Fruit fly (Drosophila melanogaster) whole organism, embryonic: ENCODE data around the gene Cpr67Fb.

Experiments
- Adf1 ChIP-seq: fragments of 200-800 bp; sonication (Bioruptor generic); IDR thresholded peaks from 2 replicates; pipeline ENCODE4 v1.3.6; 2022; ENCODE audit warnings: missing biosample characterization, missing genetic modification characterization
- C15 ChIP-seq: fragments of 200-800 bp; sonication (Bioruptor generic); IDR thresholded peaks from 3 replicates; pipeline ENCODE4 v1.3.6; 2022; ENCODE audit warnings: missing biosample characterization, missing genetic modification characterization
- CG10209 ChIP-seq: fragments of 200-800 bp; sonication (Bioruptor generic); optimal IDR thresholded peaks from 3 replicates; lab custom pipeline; 2017; ENCODE audit warnings: missing biosample characterization, mild to moderate bottlenecking, missing genetic modification characterization, missing genetic modification reagents
- CG10366 ChIP-seq: fragments of 200-800 bp; sonication (Bioruptor generic); IDR thresholded peaks from 2 replicates; pipeline ENCODE4 v1.3.6; 2022; ENCODE audit warnings: missing biosample characterization, missing genetic modification characterization
- CG10462 ChIP-seq: fragments of 200-800 bp; sonication (Bioruptor generic); optimal IDR thresholded peaks from 2 replicates; lab custom pipeline; 2016; ENCODE audit warnings: missing biosample characterization, missing genetic modification characterization
- CG11504 ChIP-seq: fragments of 200-800 bp; sonication (Bioruptor generic); optimal IDR thresholded peaks from 3 replicates; lab custom pipeline; 2019; ENCODE audit warnings: missing biosample characterization, mild to moderate bottlenecking, missing genetic modification characterization, moderate library complexity
- CG12104 ChIP-seq: fragments of 200-800 bp; sonication (Bioruptor generic); optimal IDR thresholded peaks from 3 replicates; lab custom pipeline; 2016; ENCODE audit warnings: missing biosample characterization, missing genetic modification characterization
- CG12391 ChIP-seq: fragments of 200-800 bp; sonication (Bioruptor generic); optimal IDR thresholded peaks from 3 replicates; lab custom pipeline; 2018; ENCODE audit warnings: missing biosample characterization, mild to moderate bottlenecking, missing genetic modification characterization, moderate library complexity
- CG14710 ChIP-seq: fragments of 200-800 bp; sonication (Bioruptor generic); optimal IDR thresholded peaks from 3 replicates; lab custom pipeline; 2019; ENCODE audit warnings: missing biosample characterization, mild to moderate bottlenecking, missing genetic modification characterization, moderate library complexity
- CG14860 ChIP-seq: fragments of 200-800 bp; sonication (Bioruptor generic); IDR thresholded peaks from 3 replicates; pipeline ENCODE4 v1.3.6; 2022; ENCODE audit warnings: missing biosample characterization, missing genetic modification characterization; ENCODE audit not compliant: partially characterized antibody
- CG15073 ChIP-seq: fragments of 200-800 bp; sonication (Bioruptor generic); optimal IDR thresholded peaks from 2 replicates; lab custom pipeline; 2016; ENCODE audit warnings: missing biosample characterization, missing genetic modification characterization
- CG16863 ChIP-seq: fragments of 200-800 bp; sonication (Bioruptor generic); optimal IDR thresholded peaks from 3 replicates; lab custom pipeline; 2016; ENCODE audit warnings: missing biosample characterization, missing genetic modification characterization
- CG17361 ChIP-seq: fragments of 200-800 bp; sonication (Bioruptor generic); IDR thresholded peaks from 3 replicates; pipeline ENCODE4 v1.3.6; 2022; ENCODE audit warnings: missing biosample characterization, missing genetic modification characterization
- CG17829 ChIP-seq: fragments of 200-800 bp; optimal IDR thresholded peaks from 2 replicates; lab custom pipeline; 2019; ENCODE audit warnings: missing biosample characterization, mild to moderate bottlenecking, missing genetic modification characterization, moderate library complexity
- CG18599 ChIP-seq: fragments of 200-800 bp; sonication (Bioruptor generic); optimal IDR thresholded peaks from 3 replicates; lab custom pipeline; 2017; ENCODE audit warnings: missing biosample characterization, missing genetic modification characterization, mild to moderate bottlenecking, moderate library complexity, missing genetic modification reagents
- CG6175 ChIP-seq: fragments of 200-800 bp; sonication (Bioruptor generic); IDR thresholded peaks from 3 replicates; pipeline ENCODE4 v1.3.6; 2022; ENCODE audit warnings: missing biosample characterization, missing genetic modification characterization
- CG6683 ChIP-seq: fragments of 200-800 bp; sonication (Bioruptor generic); optimal IDR thresholded peaks from 2 replicates; lab custom pipeline; 2017; ENCODE audit warnings: missing biosample characterization, mild to moderate bottlenecking, missing genetic modification characterization, missing genetic modification reagents
- CG7839 ChIP-seq: fragments of 200-800 bp; sonication (Bioruptor generic); optimal IDR thresholded peaks from 3 replicates; lab custom pipeline; 2018; ENCODE audit warnings: missing biosample characterization, mild to moderate bottlenecking, missing genetic modification characterization, moderate library complexity
- CG7987 ChIP-seq: fragments of 200-800 bp; sonication (Bioruptor generic); optimal IDR thresholded peaks from 2 replicates; lab custom pipeline; 2018; ENCODE audit warnings: missing biosample characterization, mild to moderate bottlenecking, missing genetic modification characterization, moderate library complexity
- Dfd ChIP-seq, 2 experiments: fragments of >200 bp; optimal IDR thresholded peaks; 2 replicates each; lab custom pipeline; 2017; ENCODE audit warnings: missing biosample characterization in 2 of 2, missing genetic modification characterization in 2 of 2
- E2f2 ChIP-seq: fragments of 200-800 bp; sonication (Bioruptor generic); IDR thresholded peaks from 2 replicates; pipeline ENCODE4 v1.3.6; 2022; ENCODE audit warnings: missing biosample characterization, missing genetic modification characterization
- Ets97D ChIP-seq: fragments of 200-800 bp; sonication (Bioruptor generic); optimal IDR thresholded peaks from 3 replicates; lab custom pipeline; 2016; ENCODE audit warnings: missing biosample characterization, missing genetic modification characterization
- H2.0 ChIP-seq: fragments of 200-800 bp; sonication (Bioruptor generic); IDR thresholded peaks from 2 replicates; pipeline ENCODE4 v1.3.6; 2022; ENCODE audit warnings: missing biosample characterization, missing genetic modification characterization
- Nf-YB ChIP-seq: fragments of 200-800 bp; sonication (Bioruptor generic); optimal IDR thresholded peaks from 3 replicates; lab custom pipeline; 2019; ENCODE audit warnings: missing biosample characterization, mild to moderate bottlenecking, missing genetic modification characterization, moderate library complexity
- Pdp1 ChIP-seq, 2 experiments: fragments of 200-800 bp; sonication (Bioruptor generic); optimal IDR thresholded peaks; 3 replicates each; lab custom pipeline; 2016; ENCODE audit warnings: missing biosample characterization in 2 of 2, missing genetic modification characterization in 2 of 2, mild to moderate bottlenecking in 1 of 2, moderate library complexity in 1 of 2
- Ptx1 ChIP-seq: fragments of 200-800 bp; sonication (Bioruptor generic); IDR thresholded peaks from 2 replicates; pipeline ENCODE4 v1.3.6; 2022; ENCODE audit warnings: missing biosample characterization, missing genetic modification characterization
- Spps ChIP-seq: fragments of 200-800 bp; sonication (Bioruptor generic); optimal IDR thresholded peaks from 2 replicates; lab custom pipeline; 2018; ENCODE audit warnings: missing biosample characterization, mild to moderate bottlenecking, missing genetic modification characterization
- Ssrp ChIP-seq: fragments of 200-800 bp; sonication (Bioruptor generic); optimal IDR thresholded peaks from 2 replicates; lab custom pipeline; 2018; ENCODE audit warnings: missing biosample characterization, mild to moderate bottlenecking, missing genetic modification characterization, moderate library complexity
- bcd ChIP-seq: fragments of 200-800 bp; sonication (Bioruptor generic); optimal IDR thresholded peaks from 2 replicates; lab custom pipeline; 2017; ENCODE audit warnings: missing biosample characterization, mild to moderate bottlenecking, missing genetic modification characterization
- bsh ChIP-seq, 2 experiments: fragments of 200-800 bp; sonication (Bioruptor generic); optimal IDR thresholded peaks; 2 replicates each; lab custom pipeline; 2017 to 2018; ENCODE audit warnings: mild to moderate bottlenecking in 2 of 2, missing biosample characterization in 2 of 2, missing genetic modification characterization in 2 of 2, moderate library complexity in 1 of 2
- dmrt99B ChIP-seq: fragments of 200-800 bp; sonication (Bioruptor generic); optimal IDR thresholded peaks from 2 replicates; lab custom pipeline; 2018; ENCODE audit warnings: missing biosample characterization, mild to moderate bottlenecking, missing genetic modification characterization, moderate library complexity
- eve ChIP-seq, 2 experiments: fragments of >200 bp; optimal IDR thresholded peaks; 2 replicates each; lab custom pipeline; 2017; ENCODE audit warnings: missing biosample characterization in 2 of 2, missing genetic modification characterization in 2 of 2
- gce ChIP-seq: fragments of 200-800 bp; sonication (Bioruptor generic); IDR thresholded peaks from 3 replicates; pipeline ENCODE4 v1.3.6; 2022; ENCODE audit warnings: missing biosample characterization, missing genetic modification characterization
- grn ChIP-seq: fragments of 200-800 bp; sonication (Bioruptor generic); optimal IDR thresholded peaks from 3 replicates; lab custom pipeline; 2017; ENCODE audit warnings: missing biosample characterization, missing genetic modification characterization
- ind ChIP-seq: fragments of 200-800 bp; sonication (Bioruptor generic); optimal IDR thresholded peaks from 3 replicates; lab custom pipeline; 2016; ENCODE audit warnings: missing biosample characterization, missing genetic modification characterization
- kah ChIP-seq: fragments of 200-800 bp; sonication (Bioruptor generic); optimal IDR thresholded peaks from 2 replicates; lab custom pipeline; 2018; ENCODE audit warnings: missing biosample characterization, mild to moderate bottlenecking, missing genetic modification characterization
- lab ChIP-seq: fragments of 200-800 bp; sonication (Bioruptor generic); optimal IDR thresholded peaks from 3 replicates; lab custom pipeline; 2017; ENCODE audit warnings: missing biosample characterization, missing genetic modification characterization, mild to moderate bottlenecking, moderate library complexity, missing genetic modification reagents
- lov ChIP-seq, 2 experiments: fragments of 200-800 bp in 1 of 2; fragments of >200 bp in 1 of 2; sonication (Bioruptor generic) in 1 of 2; IDR thresholded peaks in 1 of 2; optimal IDR thresholded peaks in 1 of 2; 2 replicates in 1 of 2; 3 replicates in 1 of 2; pipeline versions ENCODE4 v1.3.6 to Lab custom; 2017 to 2022; ENCODE audit warnings: missing biosample characterization in 1 of 2, missing genetic modification characterization in 1 of 2
- luna ChIP-seq: fragments of 200-800 bp; sonication (Bioruptor generic); optimal IDR thresholded peaks from 2 replicates; lab custom pipeline; 2016; ENCODE audit warnings: missing biosample characterization, missing genetic modification characterization
- nom ChIP-seq: fragments of 200-800 bp; sonication (Bioruptor generic); optimal IDR thresholded peaks from 2 replicates; lab custom pipeline; 2017; ENCODE audit warnings: missing biosample characterization, missing genetic modification characterization, mild to moderate bottlenecking, moderate library complexity, missing genetic modification reagents
- org-1 ChIP-seq: fragments of 200-800 bp; sonication (Bioruptor generic); optimal IDR thresholded peaks from 2 replicates; lab custom pipeline; 2017; ENCODE audit warnings: missing biosample characterization, missing genetic modification characterization
- otp ChIP-seq: fragments of 200-800 bp; sonication (Bioruptor generic); IDR thresholded peaks from 3 replicates; pipeline ENCODE4, ENCODE4 v1.3.6; 2022; ENCODE audit warnings: missing biosample characterization, missing genetic modification characterization
- p53 ChIP-seq: fragments of 200-800 bp; sonication (Bioruptor generic); optimal IDR thresholded peaks from 2 replicates; lab custom pipeline; 2016; ENCODE audit warnings: missing biosample characterization, missing genetic modification characterization
- pan ChIP-seq, 4 experiments: fragments of >200 bp in 3 of 4; fragments of 200-800 bp in 1 of 4; sonication (Bioruptor generic) in 1 of 4; optimal IDR thresholded peaks in 3 of 4; IDR thresholded peaks in 1 of 4; 2 replicates each; pipeline versions ENCODE4 v1.3.6 to Lab custom; 2017 to 2022; ENCODE audit warnings: missing biosample characterization in 2 of 4, missing genetic modification characterization in 2 of 4, mixed read lengths in 1 of 4
- ranshi ChIP-seq: fragments of 200-800 bp; sonication (Bioruptor generic); IDR thresholded peaks from 2 replicates; pipeline ENCODE4 v1.3.6; 2022; ENCODE audit warnings: missing biosample characterization, missing genetic modification characterization
- row ChIP-seq: fragments of 200-800 bp; sonication (Bioruptor generic); IDR thresholded peaks from 3 replicates; pipeline ENCODE4 v1.3.6; 2022; ENCODE audit warnings: missing biosample characterization, missing genetic modification characterization
- tna ChIP-seq: fragments of 200-800 bp; sonication (Bioruptor generic); IDR thresholded peaks from 2 replicates; pipeline ENCODE4 v1.3.6; 2022; ENCODE audit warnings: missing biosample characterization, missing genetic modification characterization; ENCODE audit not compliant: partially characterized antibody

Gene Cpr67Fb

DNA sequence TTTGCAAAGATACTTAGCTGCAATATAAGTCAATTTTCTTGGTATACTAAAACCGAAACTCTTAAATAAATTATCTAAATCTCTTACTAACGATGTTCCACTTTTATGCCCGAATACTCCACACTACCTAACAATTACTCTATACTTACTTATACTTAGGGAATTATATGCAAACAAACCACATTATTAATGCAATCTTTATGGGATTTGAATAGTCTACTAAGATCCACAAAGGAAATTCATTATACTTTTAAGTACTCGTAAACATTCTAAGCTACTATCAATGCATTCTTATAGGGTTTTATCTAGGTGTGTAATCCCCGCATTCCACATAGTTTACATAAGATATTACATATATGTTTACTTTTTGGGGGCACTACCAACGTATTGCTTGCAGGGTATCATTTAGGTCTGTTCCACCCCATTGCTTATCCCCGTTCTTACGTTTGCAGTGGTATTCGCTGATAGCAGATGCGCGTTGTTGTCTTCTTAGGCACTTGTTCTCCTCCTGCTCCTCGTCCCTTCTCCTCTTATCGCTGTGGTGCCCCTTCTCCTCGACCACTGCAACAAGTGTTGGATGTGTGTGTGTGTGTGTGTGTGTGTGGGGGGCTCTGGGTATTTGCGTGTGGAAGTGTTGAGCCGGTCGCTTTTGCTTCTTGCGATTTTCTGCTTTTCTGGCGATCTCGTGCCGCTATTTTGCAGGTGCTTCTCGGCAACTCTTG is 3.7 kb downstream of the Cpr67Fb start (continued):
- TF ChIP-seq row (GFP tag; lab: Robert Waterston, UW): peak; percentile 32; the same call in 1 of the 3 replicates
- TF ChIP-seq dmrt99B (tag; lab: Kevin White, UChicago): peak; percentile 3
- TF ChIP-seq Pdp1 (GFP tag; optimal IDR thresholded peaks at IDR 0.05; lab: Kevin White, UChicago): peak in 1 of 2 experiments; percentile 70
- no peak for TF ChIP-seq CG17829 (tag; lab: Kevin White, UChicago)
- peak; percentile 7 for TF ChIP-seq CG11504 (tag; lab: Kevin White, UChicago)
- TF ChIP-seq otp (GFP tag; lab: Robert Waterston, UW): no peak; the same call in 2 of the 3 replicates
- no peak for TF ChIP-seq ranshi
- no peak for TF ChIP-seq E2f2 (GFP tag; lab: Robert Waterston, UW)
- TF ChIP-seq Ssrp: no peak
- TF ChIP-seq CG15073: no peak
- TF ChIP-seq pan (optimal IDR thresholded peaks at IDR 0.05; lab: Kevin White, UChicago): no peak
- peak in 1 of 2 experiments; percentile 43 for TF ChIP-seq pan (GFP tag; optimal IDR thresholded peaks at IDR 0.05 in 1 of 2, IDR thresholded peaks at IDR 0.05 in 1 of 2)
- no peak for TF ChIP-seq lov (optimal IDR thresholded peaks at IDR 0.05; lab: Kevin White, UChicago)
- TF ChIP-seq lov (GFP tag; IDR thresholded peaks at IDR 0.05; lab: Robert Waterston, UW): no peak
- no peak for TF ChIP-seq CG7839 (tag; lab: Kevin White, UChicago)
- TF ChIP-seq CG12391 (tag; lab: Kevin White, UChicago): peak; percentile 18
- no peak for TF ChIP-seq bsh (GFP tag; optimal IDR thresholded peaks at IDR 0.05; lab: Kevin White, UChicago)
- no peak for TF ChIP-seq CG10366 (GFP tag; lab: Robert Waterston, UW)
- TF ChIP-seq lab (GFP tag; lab: Kevin White, UChicago): peak; percentile 26
- no peak for TF ChIP-seq luna (GFP tag; lab: Kevin White, UChicago)
- no peak for TF ChIP-seq CG14860 (GFP tag; lab: Robert Waterston, UW)
- no peak for TF ChIP-seq Nf-YB (GFP tag; lab: Kevin White, UChicago)
- no peak for TF ChIP-seq Spps (tag; lab: Kevin White, UChicago)
- TF ChIP-seq CG17361 (GFP tag; lab: Robert Waterston, UW): 0 out of 3 replicates have a peak, but pooled peaks have one; percentile 12
- peak in 1 of 2 experiments; percentile 53 for TF ChIP-seq Dfd (GFP tag; optimal IDR thresholded peaks at IDR 0.05; lab: Kevin White, UChicago)
- TF ChIP-seq Ets97D: no peak
- no peak for TF ChIP-seq ind (GFP tag; lab: Kevin White, UChicago)
- peak; percentile 44 for TF ChIP-seq H2.0 (GFP tag; lab: Robert Waterston, UW)
- peak; percentile 7 for TF ChIP-seq CG10209 (GFP tag; lab: Kevin White, UChicago)
- no peak for TF ChIP-seq org-1 (GFP tag; lab: Kevin White, UChicago)
- no peak for TF ChIP-seq tna (GFP tag; lab: Robert Waterston, UW)
- TF ChIP-seq CG14710 (tag; lab: Kevin White, UChicago): no peak
- no peak for TF ChIP-seq C15 (GFP tag; lab: Robert Waterston, UW)
- peak in 1 of 2 experiments; percentile 8 for TF ChIP-seq eve (GFP tag; optimal IDR thresholded peaks at IDR 0.05; lab: Kevin White, UChicago)
- TF ChIP-seq CG10462: no peak
- TF ChIP-seq grn (GFP tag; lab: Kevin White, UChicago): peak; percentile 35
- TF ChIP-seq bcd (GFP tag; lab: Kevin White, UChicago): peak; percentile 16
- no peak for TF ChIP-seq CG18599 (GFP tag; lab: Kevin White, UChicago)
- 0 out of 2 replicates have a peak, but pooled peaks have one; percentile 23 for TF ChIP-seq Adf1 (GFP tag; lab: Robert Waterston, UW)
- TF ChIP-seq gce (GFP tag; lab: Robert Waterston, UW): 0 out of 3 replicates have a peak, but pooled peaks have one; percentile 15
- TF ChIP-seq CG16863 (GFP tag; lab: Kevin White, UChicago): no peak
- no peak for TF ChIP-seq CG12104
- TF ChIP-seq kah (GFP tag; lab: Kevin White, UChicago): peak; percentile 65
- TF ChIP-seq nom (GFP tag; lab: Kevin White, UChicago): no peak
- TF ChIP-seq CG6175 (GFP tag; lab: Robert Waterston, UW): 0 out of 3 replicates have a peak, but pooled peaks have one; percentile 20
- no peak for TF ChIP-seq Ptx1 (GFP tag; lab: Robert Waterston, UW)
- TF ChIP-seq CG7987 (GFP tag; lab: Kevin White, UChicago): no peak
- no peak for TF ChIP-seq p53
- no peak for TF ChIP-seq CG6683
